Worm (Caenorhabditis elegans) whole organism, midembryonic: ENCODE results near the gene cec-6.

ENCODE experiments used
- flt-1 ChIP-seq: fragments of 200-800 bp; sonication (Bioruptor generic); IDR thresholded peaks from 2 replicates; pipeline ENCODE4 v1.3.6; 2022; ENCODE audit warnings: missing genetic modification characterization, missing compliant biosample characterization
- ref-1 ChIP-seq: fragments of 200-800 bp; sonication (Bioruptor generic); conservative IDR thresholded peaks from 2 replicates; pipeline ENCODE4 v1.3.6; 2022; ENCODE audit warnings: missing genetic modification reagents, missing genetic modification characterization, missing compliant biosample characterization

- TF ChIP-seq flt-1 (GFP tag; lab: Robert Waterston, UW) (no peak), ref-1 (GFP tag; lab: Robert Waterston, UW) (no peak)
Measured at ce11 chrIV:5514789-5515188, 29.9 kb upstream of the cec-6 start.
